Fruit fly (Drosophila melanogaster) whole organism, embryonic: ENCODE data around the gene MBD-like.
A peak's percentile ranks its signal among the peaks of the same experiment; 100 is the strongest.

ENCODE experiments used
- Asciz ChIP-seq: fragments of 200-800 bp; sonication (Bioruptor generic); optimal IDR thresholded peaks from 2 replicates; lab custom pipeline; 2017; ENCODE audit warnings: missing biosample characterization, mild to moderate bottlenecking, missing genetic modification characterization, missing genetic modification reagents
- Atf3 ChIP-seq: fragments of 200-800 bp; sonication (Bioruptor generic); optimal IDR thresholded peaks from 3 replicates; lab custom pipeline; 2016; ENCODE audit warnings: missing biosample characterization, missing genetic modification characterization
- CG11723 ChIP-seq: fragments of 200-800 bp; sonication (Bioruptor generic); optimal IDR thresholded peaks from 2 replicates; lab custom pipeline; 2017; ENCODE audit warnings: missing biosample characterization, mild to moderate bottlenecking, missing genetic modification characterization
- CG12155 ChIP-seq: fragments of 200-800 bp; sonication (Bioruptor generic); optimal IDR thresholded peaks from 3 replicates; lab custom pipeline; 2016; ENCODE audit warnings: missing biosample characterization, missing genetic modification characterization
- CG14014 ChIP-seq: fragments of 200-800 bp; sonication (Bioruptor generic); IDR thresholded peaks from 2 replicates; pipeline ENCODE4 v1.3.6; 2022; ENCODE audit warnings: missing biosample characterization, missing genetic modification characterization
- CG17802 ChIP-seq: fragments of 200-800 bp; sonication (Bioruptor generic); optimal IDR thresholded peaks from 2 replicates; lab custom pipeline; 2018; ENCODE audit warnings: missing biosample characterization, mild to moderate bottlenecking, missing genetic modification characterization, moderate library complexity
- CG18599 ChIP-seq: fragments of 200-800 bp; sonication (Bioruptor generic); optimal IDR thresholded peaks from 3 replicates; lab custom pipeline; 2017; ENCODE audit warnings: missing biosample characterization, missing genetic modification characterization, mild to moderate bottlenecking, moderate library complexity, missing genetic modification reagents
- CG2202 ChIP-seq: fragments of 200-800 bp; sonication (Bioruptor generic); optimal IDR thresholded peaks from 2 replicates; lab custom pipeline; 2018; ENCODE audit warnings: missing biosample characterization, mild to moderate bottlenecking, missing genetic modification characterization
- CG2678 ChIP-seq: fragments of 200-800 bp; sonication (Bioruptor generic); optimal IDR thresholded peaks from 3 replicates; lab custom pipeline; 2019; ENCODE audit warnings: missing biosample characterization, mild to moderate bottlenecking, missing genetic modification characterization, moderate library complexity
- CG2889 ChIP-seq: fragments of 200-800 bp; sonication (Bioruptor generic); IDR thresholded peaks from 3 replicates; pipeline ENCODE4 v1.3.6; 2022; ENCODE audit warnings: missing biosample characterization, missing genetic modification characterization
- CG4707 ChIP-seq: fragments of 200-800 bp; sonication (Bioruptor generic); optimal IDR thresholded peaks from 2 replicates; lab custom pipeline; 2018; ENCODE audit warnings: missing biosample characterization, mild to moderate bottlenecking, missing genetic modification characterization, moderate library complexity
- CG6272 ChIP-seq: fragments of 200-800 bp; sonication (Bioruptor generic); IDR thresholded peaks from 2 replicates; pipeline ENCODE4 v1.3.6; 2022; ENCODE audit warnings: missing biosample characterization, missing genetic modification characterization
- CG6654 ChIP-seq: fragments of 200-800 bp; sonication (Bioruptor generic); optimal IDR thresholded peaks from 2 replicates; lab custom pipeline; 2017; ENCODE audit warnings: missing biosample characterization, mild to moderate bottlenecking, missing genetic modification characterization
- CG7271 ChIP-seq: fragments of 200-800 bp; sonication (Bioruptor generic); optimal IDR thresholded peaks from 2 replicates; lab custom pipeline; 2018; ENCODE audit warnings: missing biosample characterization, mild to moderate bottlenecking, missing genetic modification characterization, moderate library complexity
- CG7372 ChIP-seq: fragments of 200-800 bp; sonication (Bioruptor generic); IDR thresholded peaks from 2 replicates; pipeline ENCODE4 v1.3.6; 2022; ENCODE audit warnings: missing biosample characterization, missing genetic modification characterization
- CG7745 ChIP-seq: fragments of 200-800 bp; sonication (Bioruptor generic); optimal IDR thresholded peaks from 2 replicates; lab custom pipeline; 2018; ENCODE audit warnings: missing biosample characterization, mild to moderate bottlenecking, missing genetic modification characterization, moderate library complexity
- CG8388 ChIP-seq: fragments of 200-800 bp; sonication (Bioruptor generic); optimal IDR thresholded peaks from 2 replicates; lab custom pipeline; 2019; ENCODE audit warnings: missing biosample characterization, mild to moderate bottlenecking, missing genetic modification characterization, moderate library complexity
- CG9215 ChIP-seq: fragments of 200-800 bp; sonication (Bioruptor generic); IDR thresholded peaks from 2 replicates; pipeline ENCODE4 v1.3.6; 2022; ENCODE audit warnings: missing biosample characterization, missing genetic modification characterization
- CoRest ChIP-seq: fragments of 200-800 bp; sonication (Bioruptor generic); optimal IDR thresholded peaks from 3 replicates; lab custom pipeline; 2018; ENCODE audit warnings: missing biosample characterization, mild to moderate bottlenecking, missing genetic modification characterization, moderate library complexity
- Dp ChIP-seq: fragments of 200-800 bp; sonication (Bioruptor generic); optimal IDR thresholded peaks from 2 replicates; lab custom pipeline; 2018; ENCODE audit warnings: missing biosample characterization, mild to moderate bottlenecking, missing genetic modification characterization, moderate library complexity
- Fer1 ChIP-seq: fragments of 200-800 bp; sonication (Bioruptor generic); optimal IDR thresholded peaks from 2 replicates; lab custom pipeline; 2017; ENCODE audit warnings: missing biosample characterization, mild to moderate bottlenecking, missing genetic modification characterization
- Fer2 ChIP-seq: fragments of 200-800 bp; sonication (Bioruptor generic); optimal IDR thresholded peaks from 2 replicates; lab custom pipeline; 2018; ENCODE audit warnings: missing biosample characterization, mild to moderate bottlenecking, missing genetic modification characterization, moderate library complexity
- GATAe ChIP-seq: fragments of 200-800 bp; sonication (Bioruptor generic); conservative IDR thresholded peaks from 2 replicates; pipeline ENCODE4 v1.3.6; 2022; ENCODE audit warnings: missing biosample characterization, missing genetic modification characterization
- Hr51 ChIP-seq, 2 experiments: fragments of 200-800 bp; sonication (Bioruptor generic); optimal IDR thresholded peaks; 2 replicates in 1 of 2; 3 replicates in 1 of 2; lab custom pipeline; 2016 to 2018; ENCODE audit warnings: missing biosample characterization in 2 of 2, missing genetic modification characterization in 2 of 2, mild to moderate bottlenecking in 1 of 2, moderate library complexity in 1 of 2
- Meics ChIP-seq: fragments of 200-800 bp; sonication (Bioruptor generic); optimal IDR thresholded peaks from 2 replicates; lab custom pipeline; 2017; ENCODE audit warnings: missing biosample characterization, mild to moderate bottlenecking, missing genetic modification characterization
- NC2α ChIP-seq: fragments of 200-800 bp; sonication (Bioruptor generic); optimal IDR thresholded peaks from 2 replicates; lab custom pipeline; 2016; ENCODE audit warnings: missing biosample characterization, missing genetic modification characterization
- Nf-YB ChIP-seq: fragments of 200-800 bp; sonication (Bioruptor generic); optimal IDR thresholded peaks from 3 replicates; lab custom pipeline; 2019; ENCODE audit warnings: missing biosample characterization, mild to moderate bottlenecking, missing genetic modification characterization, moderate library complexity
- YL-1 ChIP-seq: fragments of 200-800 bp; sonication (Bioruptor generic); optimal IDR thresholded peaks from 3 replicates; lab custom pipeline; 2017; ENCODE audit warnings: missing biosample characterization, mild to moderate bottlenecking, missing genetic modification characterization
- bsh ChIP-seq, 2 experiments: fragments of 200-800 bp; sonication (Bioruptor generic); optimal IDR thresholded peaks; 2 replicates each; lab custom pipeline; 2017 to 2018; ENCODE audit warnings: mild to moderate bottlenecking in 2 of 2, missing biosample characterization in 2 of 2, missing genetic modification characterization in 2 of 2, moderate library complexity in 1 of 2
- btn ChIP-seq: fragments of 200-800 bp; sonication (Bioruptor generic); optimal IDR thresholded peaks from 2 replicates; lab custom pipeline; 2016; ENCODE audit warnings: missing biosample characterization, missing genetic modification characterization
- chinmo ChIP-seq: fragments of 200-800 bp; sonication (Bioruptor generic); IDR thresholded peaks from 4 replicates; pipeline ENCODE4 v1.3.6; 2022; ENCODE audit warnings: missing biosample characterization, missing genetic modification characterization; ENCODE audit not compliant: partially characterized antibody
- ci ChIP-seq: fragments of 200-800 bp; sonication (Bioruptor generic); IDR thresholded peaks from 3 replicates; pipeline ENCODE4 v1.3.6; 2022; ENCODE audit warnings: missing biosample characterization, missing genetic modification characterization
- corto ChIP-seq: fragments of 200-800 bp; sonication (Bioruptor generic); optimal IDR thresholded peaks from 2 replicates; lab custom pipeline; 2016; ENCODE audit warnings: missing biosample characterization, mild to moderate bottlenecking, missing genetic modification characterization, moderate library complexity
- dmrt99B ChIP-seq: fragments of 200-800 bp; sonication (Bioruptor generic); optimal IDR thresholded peaks from 2 replicates; lab custom pipeline; 2018; ENCODE audit warnings: missing biosample characterization, mild to moderate bottlenecking, missing genetic modification characterization, moderate library complexity
- dysf ChIP-seq: fragments of 200-800 bp; sonication (Bioruptor generic); IDR thresholded peaks from 3 replicates; pipeline ENCODE4 v1.3.6; 2022; ENCODE audit warnings: missing biosample characterization, missing genetic modification characterization
- fd64A ChIP-seq: fragments of 200-800 bp; sonication (Bioruptor generic); optimal IDR thresholded peaks from 3 replicates; lab custom pipeline; 2018; ENCODE audit warnings: missing biosample characterization, mild to moderate bottlenecking, missing genetic modification characterization
- h ChIP-seq: fragments of >200 bp; optimal IDR thresholded peaks from 2 replicates; lab custom pipeline; 2017
- hkb ChIP-seq, 2 experiments: fragments of 200-800 bp in 1 of 2; fragments of >200 bp in 1 of 2; sonication (Bioruptor generic) in 1 of 2; IDR thresholded peaks in 1 of 2; optimal IDR thresholded peaks in 1 of 2; 2 replicates each; pipeline versions ENCODE4 v1.3.6 to Lab custom; 2017 to 2022; ENCODE audit warnings: missing biosample characterization in 1 of 2, missing genetic modification characterization in 1 of 2
- maf-S ChIP-seq: fragments of 200-800 bp; sonication (Bioruptor generic); optimal IDR thresholded peaks from 2 replicates; lab custom pipeline; 2016; ENCODE audit warnings: missing biosample characterization, missing genetic modification characterization
- nau ChIP-seq: fragments of 200-800 bp; sonication (Bioruptor generic); optimal IDR thresholded peaks from 3 replicates; lab custom pipeline; 2017; ENCODE audit warnings: missing biosample characterization, mild to moderate bottlenecking, missing genetic modification characterization, missing genetic modification reagents
- nom ChIP-seq: fragments of 200-800 bp; sonication (Bioruptor generic); optimal IDR thresholded peaks from 2 replicates; lab custom pipeline; 2017; ENCODE audit warnings: missing biosample characterization, missing genetic modification characterization, mild to moderate bottlenecking, moderate library complexity, missing genetic modification reagents
- otp ChIP-seq: fragments of 200-800 bp; sonication (Bioruptor generic); IDR thresholded peaks from 3 replicates; pipeline ENCODE4, ENCODE4 v1.3.6; 2022; ENCODE audit warnings: missing biosample characterization, missing genetic modification characterization
- pan ChIP-seq, 4 experiments: fragments of >200 bp in 3 of 4; fragments of 200-800 bp in 1 of 4; sonication (Bioruptor generic) in 1 of 4; optimal IDR thresholded peaks in 3 of 4; IDR thresholded peaks in 1 of 4; 2 replicates each; pipeline versions ENCODE4 v1.3.6 to Lab custom; 2017 to 2022; ENCODE audit warnings: missing biosample characterization in 2 of 4, missing genetic modification characterization in 2 of 4, mixed read lengths in 1 of 4
- pho ChIP-seq: fragments of 200-800 bp; sonication (Bioruptor generic); optimal IDR thresholded peaks from 2 replicates; lab custom pipeline; 2016; ENCODE audit warnings: missing biosample characterization, missing genetic modification characterization
- row ChIP-seq: fragments of 200-800 bp; sonication (Bioruptor generic); IDR thresholded peaks from 3 replicates; pipeline ENCODE4 v1.3.6; 2022; ENCODE audit warnings: missing biosample characterization, missing genetic modification characterization
- sob ChIP-seq: fragments of 200-800 bp; sonication (Bioruptor generic); IDR thresholded peaks from 2 replicates; pipeline ENCODE4 v1.3.6; 2022; ENCODE audit warnings: missing biosample characterization, missing genetic modification characterization
- tll ChIP-seq, 2 experiments: fragments of 200-800 bp in 1 of 2; fragments of >200 bp in 1 of 2; sonication (Bioruptor generic) in 1 of 2; optimal IDR thresholded peaks; 2 replicates each; lab custom pipeline; 2017 to 2019; ENCODE audit warnings: missing biosample characterization in 2 of 2, missing genetic modification characterization in 2 of 2, mild to moderate bottlenecking in 1 of 2, moderate library complexity in 1 of 2
- wek ChIP-seq: fragments of 200-800 bp; sonication (Bioruptor generic); optimal IDR thresholded peaks from 3 replicates; lab custom pipeline; 2018; ENCODE audit warnings: missing biosample characterization, mild to moderate bottlenecking, missing genetic modification characterization, moderate library complexity
- wor ChIP-seq: fragments of 200-800 bp; sonication (Bioruptor generic); IDR thresholded peaks from 2 replicates; pipeline ENCODE4 v1.3.6; 2022; ENCODE audit warnings: missing biosample characterization, missing genetic modification characterization

MBD-like gene

dm6 chr3R:9515860-9516344, 43.7 kb upstream of the MBD-like start, which contains the start of the genes mRpL47, CG8176 and Kdm3 (continued):
- TF ChIP-seq CG18599 (GFP tag; lab: Kevin White, UChicago): peak; percentile 55
- no peak for TF ChIP-seq CG4707
- TF ChIP-seq CG7372 (GFP tag; lab: Robert Waterston, UW): no peak
- peak; percentile 19 for TF ChIP-seq CG2202 (tag; lab: Kevin White, UChicago)
- TF ChIP-seq dmrt99B: no peak
- no peak for TF ChIP-seq CG6654
- TF ChIP-seq row (GFP tag; lab: Robert Waterston, UW): no peak
- TF ChIP-seq nom: no peak
- no peak for TF ChIP-seq tll (GFP tag; optimal IDR thresholded peaks at IDR 0.05; lab: Kevin White, UChicago)
- TF ChIP-seq YL-1 (GFP tag; lab: Kevin White, UChicago): peak; percentile 94
- TF ChIP-seq Fer1 (GFP tag; lab: Kevin White, UChicago): peak; percentile 51
- no peak for TF ChIP-seq corto (GFP tag; lab: Kevin White, UChicago)
- TF ChIP-seq CG17802 (tag; lab: Kevin White, UChicago): peak; percentile 21
- no peak for TF ChIP-seq CG14014 (GFP tag; lab: Robert Waterston, UW)
- TF ChIP-seq btn: no peak
- TF ChIP-seq nau (GFP tag; lab: Kevin White, UChicago): no peak
- no peak for TF ChIP-seq CG8388
- no peak for TF ChIP-seq dysf (GFP tag; lab: Robert Waterston, UW)
- no peak for TF ChIP-seq otp
- TF ChIP-seq wor (GFP tag; lab: Robert Waterston, UW): no peak
- peak; percentile 87 for TF ChIP-seq pho
- TF ChIP-seq CoRest (tag; lab: Kevin White, UChicago): peak; percentile 62
- TF ChIP-seq h: no peak
- TF ChIP-seq Fer2 (tag; lab: Kevin White, UChicago): peak; percentile 10
- TF ChIP-seq wek (GFP tag; lab: Kevin White, UChicago): no peak
- TF ChIP-seq Dp: peak; percentile 69
- no peak for TF ChIP-seq fd64A (GFP tag; lab: Kevin White, UChicago)
- no peak for TF ChIP-seq pan (optimal IDR thresholded peaks at IDR 0.05; lab: Kevin White, UChicago)
- no peak for TF ChIP-seq pan (GFP tag; optimal IDR thresholded peaks at IDR 0.05 in 1 of 2, IDR thresholded peaks at IDR 0.05 in 1 of 2)
- peak; percentile 73 for TF ChIP-seq CG6272 (GFP tag; lab: Robert Waterston, UW)
- TF ChIP-seq Atf3 (GFP tag; lab: Kevin White, UChicago): peak; percentile 44
- no peak for TF ChIP-seq sob
- TF ChIP-seq Asciz (GFP tag; lab: Kevin White, UChicago): no peak
- no peak for TF ChIP-seq Nf-YB (GFP tag; lab: Kevin White, UChicago)
- no peak for TF ChIP-seq ci
- no peak for TF ChIP-seq chinmo (GFP tag; lab: Robert Waterston, UW)
- TF ChIP-seq CG9215 (GFP tag; lab: Robert Waterston, UW): no peak
- peak; percentile 70 for TF ChIP-seq CG12155 (GFP tag; lab: Kevin White, UChicago)
- peak; percentile 43 for TF ChIP-seq CG2678
- no peak for TF ChIP-seq CG7271 (tag; lab: Kevin White, UChicago)
- TF ChIP-seq NC2α (GFP tag; lab: Kevin White, UChicago): peak; percentile 32
- TF ChIP-seq CG11723 (GFP tag; lab: Kevin White, UChicago): no peak
- TF ChIP-seq maf-S (GFP tag; lab: Kevin White, UChicago): peak; percentile 54
- TF ChIP-seq Hr51 (GFP tag; optimal IDR thresholded peaks at IDR 0.05; lab: Kevin White, UChicago): peak in 1 of 2 experiments; percentile 81
- TF ChIP-seq bsh (GFP tag; optimal IDR thresholded peaks at IDR 0.05; lab: Kevin White, UChicago): peak in 1 of 2 experiments; percentile 13
- no peak for TF ChIP-seq GATAe (GFP tag; lab: Robert Waterston, UW)
- peak; percentile 55 for TF ChIP-seq CG7745 (tag; lab: Kevin White, UChicago)
- peak; percentile 30 for TF ChIP-seq Meics (GFP tag; lab: Kevin White, UChicago)
- TF ChIP-seq hkb (optimal IDR thresholded peaks at IDR 0.05; lab: Kevin White, UChicago): no peak
- TF ChIP-seq hkb (GFP tag; IDR thresholded peaks at IDR 0.05; lab: Robert Waterston, UW): no peak
- TF ChIP-seq CG2889 (GFP tag; lab: Robert Waterston, UW): no peak
